Worm (Caenorhabditis elegans) whole organism, late embryonic: ENCODE results near the gene fbxa-128.

Experiments used
- C08G9.2 ChIP-seq: sonication (generic microtip); optimal IDR thresholded peaks from 2 replicates; lab custom pipeline; 2016; ENCODE audit warnings: mild to moderate bottlenecking, missing genetic modification characterization, moderate library complexity, missing compliant biosample characterization
- C38D4.7 ChIP-seq: fragments of 200-800 bp; sonication (Bioruptor generic); optimal IDR thresholded peaks from 2 replicates; lab custom pipeline; 2018; ENCODE audit warnings: mild to moderate bottlenecking, missing genetic modification characterization, moderate library complexity, missing compliant biosample characterization
- F13H6.1 ChIP-seq: sonication (generic microtip); optimal IDR thresholded peaks from 2 replicates; lab custom pipeline; 2016; ENCODE audit warnings: missing genetic modification characterization, missing compliant biosample characterization
- K02D7.2 ChIP-seq: sonication (generic microtip); optimal IDR thresholded peaks from 2 replicates; lab custom pipeline; 2017; ENCODE audit warnings: mild to moderate bottlenecking, missing genetic modification characterization, missing compliant biosample characterization
- T23F11.4 ChIP-seq: fragments of 200-800 bp; sonication (Bioruptor generic); optimal IDR thresholded peaks from 2 replicates; lab custom pipeline; 2018; ENCODE audit warnings: mild to moderate bottlenecking, missing genetic modification characterization, missing compliant biosample characterization
- Y22D7AL.16 ChIP-seq: sonication (generic microtip); optimal IDR thresholded peaks from 2 replicates; lab custom pipeline; 2016; ENCODE audit warnings: missing genetic modification characterization, missing compliant biosample characterization
- ahr-1 ChIP-seq: sonication (generic microtip); optimal IDR thresholded peaks from 2 replicates; lab custom pipeline; 2016; ENCODE audit warnings: missing genetic modification characterization, missing compliant biosample characterization
- ama-1 ChIP-seq: fragments of 150-350 bp; optimal IDR thresholded peaks from 2 replicates; lab custom pipeline; 2014
- ceh-18 ChIP-seq: sonication (generic microtip); optimal IDR thresholded peaks from 2 replicates; lab custom pipeline; 2016; ENCODE audit warnings: missing genetic modification characterization, missing compliant biosample characterization
- ceh-19 ChIP-seq: fragments of 200-800 bp; sonication (Bioruptor generic); optimal IDR thresholded peaks from 2 replicates; lab custom pipeline; 2018; ENCODE audit warnings: mild to moderate bottlenecking, missing genetic modification characterization, missing compliant biosample characterization
- ceh-2 ChIP-seq: sonication (generic microtip); optimal IDR thresholded peaks from 2 replicates; lab custom pipeline; 2016; ENCODE audit warnings: missing genotype, missing genetic modification characterization, missing compliant biosample characterization
- ceh-22 ChIP-seq: sonication (generic microtip); optimal IDR thresholded peaks from 2 replicates; lab custom pipeline; 2017; ENCODE audit warnings: missing biosample characterization, missing genetic modification characterization
- ceh-24 ChIP-seq: sonication (generic microtip); optimal IDR thresholded peaks from 2 replicates; lab custom pipeline; 2016; ENCODE audit warnings: mild to moderate bottlenecking, missing genetic modification characterization, missing compliant biosample characterization
- ceh-30 ChIP-seq: fragments of 150-350 bp; optimal IDR thresholded peaks from 2 replicates; lab custom pipeline; 2014; ENCODE audit warnings: missing biosample characterization, missing genetic modification characterization
- ceh-34 ChIP-seq: sonication (generic microtip); optimal IDR thresholded peaks from 2 replicates; lab custom pipeline; 2016; ENCODE audit warnings: mild to moderate bottlenecking, missing genetic modification characterization, missing compliant biosample characterization
- ceh-45 ChIP-seq: fragments of 200-800 bp; sonication (Bioruptor generic); IDR thresholded peaks from 2 replicates; pipeline ENCODE4 v1.3.6; 2022; ENCODE audit warnings: missing genetic modification reagents, missing genetic modification characterization, missing compliant biosample characterization
- ceh-6 ChIP-seq: fragments of 200-800 bp; sonication (Bioruptor generic); optimal IDR thresholded peaks from 2 replicates; lab custom pipeline; 2018; ENCODE audit warnings: mild to moderate bottlenecking, missing genetic modification characterization, missing compliant biosample characterization
- ceh-9 ChIP-seq: sonication (generic microtip); optimal IDR thresholded peaks from 2 replicates; lab custom pipeline; 2016; ENCODE audit warnings: mild to moderate bottlenecking, missing genetic modification characterization, inconsistent platforms, missing compliant biosample characterization
- che-1 ChIP-seq: sonication (generic microtip); optimal IDR thresholded peaks from 2 replicates; lab custom pipeline; 2016; ENCODE audit warnings: mild to moderate bottlenecking, missing genetic modification characterization, missing compliant biosample characterization
- dmd-4 ChIP-seq: sonication (generic microtip); optimal IDR thresholded peaks from 2 replicates; lab custom pipeline; 2016; ENCODE audit warnings: borderline replicate concordance, missing genetic modification characterization, missing compliant biosample characterization
- dve-1 ChIP-seq: sonication (generic microtip); optimal IDR thresholded peaks from 2 replicates; lab custom pipeline; 2017; ENCODE audit warnings: antibody characterized with exemption, mild to moderate bottlenecking, missing genetic modification characterization, missing compliant biosample characterization
- elt-2 ChIP-seq: sonication (generic microtip); optimal IDR thresholded peaks from 2 replicates; lab custom pipeline; 2016; ENCODE audit warnings: missing genetic modification reagents, missing genetic modification characterization, missing compliant biosample characterization
- eyg-1 ChIP-seq: sonication (generic microtip); optimal IDR thresholded peaks from 2 replicates; lab custom pipeline; 2016; ENCODE audit warnings: missing genotype, missing genetic modification characterization, missing compliant biosample characterization
- fax-1 ChIP-seq: sonication (generic microtip); optimal IDR thresholded peaks from 2 replicates; lab custom pipeline; 2016; ENCODE audit warnings: missing genotype, missing genetic modification characterization, missing compliant biosample characterization
- gmeb-2 ChIP-seq: sonication (generic microtip); optimal IDR thresholded peaks from 2 replicates; lab custom pipeline; 2016; ENCODE audit warnings: missing genetic modification characterization, inconsistent platforms, missing compliant biosample characterization
- hlh-13 ChIP-seq: fragments of 200-800 bp; sonication (Bioruptor generic); optimal IDR thresholded peaks from 2 replicates; lab custom pipeline; 2018; ENCODE audit warnings: mild to moderate bottlenecking, missing genetic modification characterization, missing compliant biosample characterization
- hlh-15 ChIP-seq: sonication (generic microtip); optimal IDR thresholded peaks from 2 replicates; lab custom pipeline; 2016; ENCODE audit warnings: missing genetic modification characterization, missing compliant biosample characterization
- hlh-30 ChIP-seq: sonication (generic microtip); optimal IDR thresholded peaks from 2 replicates; lab custom pipeline; 2017; ENCODE audit warnings: antibody characterized with exemption, missing genetic modification characterization, missing compliant biosample characterization; ENCODE audit not compliant: insufficient read depth
- hlh-6 ChIP-seq: sonication (generic microtip); optimal IDR thresholded peaks from 2 replicates; lab custom pipeline; 2016; ENCODE audit warnings: missing genotype, missing genetic modification characterization, missing compliant biosample characterization
- hlh-8 ChIP-seq: sonication (generic microtip); optimal IDR thresholded peaks from 2 replicates; lab custom pipeline; 2016; ENCODE audit warnings: missing genotype, missing genetic modification characterization, missing compliant biosample characterization
- lin-11 ChIP-seq: fragments of 200-800 bp; sonication (Bioruptor generic); optimal IDR thresholded peaks from 2 replicates; lab custom pipeline; 2018; ENCODE audit warnings: mild to moderate bottlenecking, missing genetic modification characterization, missing compliant biosample characterization
- madf-2 ChIP-seq: sonication (generic microtip); optimal IDR thresholded peaks from 2 replicates; lab custom pipeline; 2017; ENCODE audit warnings: missing genetic modification characterization, missing compliant biosample characterization
- mec-3 ChIP-seq: sonication (generic microtip); optimal IDR thresholded peaks from 2 replicates; lab custom pipeline; 2016; ENCODE audit warnings: borderline replicate concordance, missing genetic modification characterization, missing compliant biosample characterization
- nhr-11 ChIP-seq: fragments of 150-350 bp; optimal IDR thresholded peaks from 2 replicates; lab custom pipeline; 2014; ENCODE audit warnings: missing biosample characterization, missing genetic modification characterization
- nhr-232 ChIP-seq: sonication (generic microtip); optimal IDR thresholded peaks from 2 replicates; lab custom pipeline; 2016; ENCODE audit warnings: missing genetic modification characterization, missing compliant biosample characterization
- npax-4 ChIP-seq: sonication (generic microtip); optimal IDR thresholded peaks from 2 replicates; lab custom pipeline; 2016; ENCODE audit warnings: missing genetic modification characterization, missing compliant biosample characterization
- odd-2 ChIP-seq: sonication (generic microtip); optimal IDR thresholded peaks from 2 replicates; lab custom pipeline; 2017; ENCODE audit warnings: antibody characterized with exemption, mild to moderate bottlenecking, missing genetic modification characterization, missing compliant biosample characterization
- pag-3 ChIP-seq: sonication (generic microtip); optimal IDR thresholded peaks from 2 replicates; lab custom pipeline; 2016; ENCODE audit warnings: missing compliant biosample characterization, missing genetic modification characterization, borderline replicate concordance
- pat-9 ChIP-seq: fragments of 200-800 bp; sonication (Bioruptor generic); optimal IDR thresholded peaks from 2 replicates; lab custom pipeline; 2018; ENCODE audit warnings: mild to moderate bottlenecking, missing genetic modification characterization, moderate library complexity, missing compliant biosample characterization
- pha-2 ChIP-seq: sonication (generic microtip); optimal IDR thresholded peaks from 2 replicates; lab custom pipeline; 2017; ENCODE audit warnings: mild to moderate bottlenecking, missing genetic modification characterization, missing compliant biosample characterization
- pqm-1 ChIP-seq: sonication (generic microtip); optimal IDR thresholded peaks from 2 replicates; lab custom pipeline; 2016; ENCODE audit warnings: missing genetic modification characterization, missing compliant biosample characterization
- pros-1 ChIP-seq: fragments of 150-350 bp; optimal IDR thresholded peaks from 2 replicates; lab custom pipeline; 2014; ENCODE audit warnings: missing biosample characterization, missing genetic modification reagents, missing genetic modification characterization
- ref-2 ChIP-seq: sonication (generic microtip); optimal IDR thresholded peaks from 2 replicates; lab custom pipeline; 2016; ENCODE audit warnings: missing genetic modification characterization, missing compliant biosample characterization
- rnt-1 ChIP-seq: sonication (generic microtip); optimal IDR thresholded peaks from 2 replicates; lab custom pipeline; 2016; ENCODE audit warnings: missing genetic modification characterization, missing compliant biosample characterization
- sdc-2 ChIP-seq: sonication (generic microtip); optimal IDR thresholded peaks from 2 replicates; lab custom pipeline; 2016; ENCODE audit warnings: missing genotype, missing genetic modification characterization, missing compliant biosample characterization
- sox-2 ChIP-seq: fragments of 200-800 bp; sonication (Bioruptor generic); IDR thresholded peaks from 2 replicates; pipeline ENCODE4 v1.3.6; 2022; ENCODE audit warnings: missing genetic modification reagents, missing genetic modification characterization, missing compliant biosample characterization
- sox-4 ChIP-seq: sonication (generic microtip); optimal IDR thresholded peaks from 2 replicates; lab custom pipeline; 2017; ENCODE audit warnings: mild to moderate bottlenecking, missing genetic modification characterization, inconsistent platforms, missing compliant biosample characterization
- tbx-2 ChIP-seq: sonication (generic microtip); optimal IDR thresholded peaks from 2 replicates; lab custom pipeline; 2016; ENCODE audit warnings: missing genetic modification characterization, missing compliant biosample characterization
- ttx-3 ChIP-seq: sonication (generic microtip); optimal IDR thresholded peaks from 2 replicates; lab custom pipeline; 2016; ENCODE audit warnings: missing genetic modification reagents, missing genetic modification characterization, missing compliant biosample characterization
- unc-42 ChIP-seq: sonication (generic microtip); optimal IDR thresholded peaks from 2 replicates; lab custom pipeline; 2016; ENCODE audit warnings: missing genotype, missing genetic modification characterization, missing compliant biosample characterization
- unc-55 ChIP-seq: sonication (generic microtip); optimal IDR thresholded peaks from 2 replicates; lab custom pipeline; 2017; ENCODE audit warnings: missing biosample characterization, missing genetic modification reagents, missing genetic modification characterization
- unc-86 ChIP-seq: sonication (generic microtip); optimal IDR thresholded peaks from 2 replicates; lab custom pipeline; 2016; ENCODE audit warnings: missing genetic modification characterization, missing compliant biosample characterization
- ztf-16 ChIP-seq: sonication (generic microtip); optimal IDR thresholded peaks from 2 replicates; lab custom pipeline; 2017; ENCODE audit warnings: missing genetic modification characterization, missing compliant biosample characterization

The fbxa-128 gene

ce11 chrIII:11091651-11092278 is 47.1 kb downstream of the fbxa-128 start:
- peak; percentile 67 for TF ChIP-seq ztf-16 (tag; lab: Kevin White, UChicago)
- peak; percentile 39 for TF ChIP-seq dmd-4 (tag; lab: Kevin White, UChicago)
- peak; percentile 64 for TF ChIP-seq T23F11.4
- TF ChIP-seq F13H6.1 (tag; lab: Kevin White, UChicago): peak; percentile 90
- peak; percentile 85 for TF ChIP-seq fax-1
- peak; percentile 7 for TF ChIP-seq hlh-6 (tag; lab: Kevin White, UChicago)
- peak; percentile 52 for TF ChIP-seq ceh-34 (tag; lab: Kevin White, UChicago)
- peak; percentile 9 for TF ChIP-seq Y22D7AL.16 (tag; lab: Kevin White, UChicago)
- TF ChIP-seq ama-1: no peak
- TF ChIP-seq sox-4 (tag; lab: Kevin White, UChicago): peak; percentile 15
- TF ChIP-seq madf-2 (tag; lab: Kevin White, UChicago): no peak
- TF ChIP-seq ceh-18 (tag; lab: Kevin White, UChicago): peak; percentile 37
- no peak for TF ChIP-seq nhr-232 (tag; lab: Kevin White, UChicago)
- TF ChIP-seq sox-2 (GFP tag; lab: Robert Waterston, UW): no peak
- no peak for TF ChIP-seq mec-3 (tag; lab: Kevin White, UChicago)
- no peak for TF ChIP-seq lin-11
- TF ChIP-seq pha-2 (tag; lab: Kevin White, UChicago): peak; percentile 73
- peak; percentile 36 for TF ChIP-seq C38D4.7
- no peak; the same call in 1 of the 2 replicates for TF ChIP-seq ceh-45 (GFP tag; lab: Robert Waterston, UW)
- TF ChIP-seq che-1 (tag; lab: Kevin White, UChicago): peak; percentile 42
- TF ChIP-seq dve-1 (tag; lab: Kevin White, UChicago): no peak
- no peak for TF ChIP-seq pros-1 (tag; lab: Kevin White, UChicago)
- TF ChIP-seq gmeb-2 (tag; lab: Kevin White, UChicago): peak; percentile 39
- TF ChIP-seq ceh-24 (tag; lab: Kevin White, UChicago): no peak
- TF ChIP-seq hlh-30: no peak
- TF ChIP-seq hlh-15: peak; percentile 28
- TF ChIP-seq nhr-11 (tag; lab: Kevin White, UChicago): no peak
- TF ChIP-seq pqm-1 (tag; lab: Kevin White, UChicago): peak; percentile 87
- TF ChIP-seq ttx-3 (tag; lab: Kevin White, UChicago): peak; percentile 62
- TF ChIP-seq pat-9 (tag; lab: Kevin White, UChicago): no peak
- TF ChIP-seq ceh-30 (tag; lab: Kevin White, UChicago): no peak
- no peak for TF ChIP-seq npax-4 (tag; lab: Kevin White, UChicago)
- TF ChIP-seq ahr-1 (tag; lab: Kevin White, UChicago): peak; percentile 91
- no peak for TF ChIP-seq unc-55 (GFP tag; lab: Kevin White, UChicago)
- TF ChIP-seq ceh-9: peak; percentile 23
- TF ChIP-seq ceh-6 (GFP tag; lab: Kevin White, UChicago): no peak
- no peak for TF ChIP-seq hlh-13 (GFP tag; lab: Kevin White, UChicago)
- peak; percentile 96 for TF ChIP-seq tbx-2 (tag; lab: Kevin White, UChicago)
- TF ChIP-seq rnt-1 (tag; lab: Kevin White, UChicago): peak; percentile 71
- TF ChIP-seq unc-42 (tag; lab: Kevin White, UChicago): peak; percentile 35
- peak; percentile 99 for TF ChIP-seq C08G9.2
- TF ChIP-seq hlh-8: peak; percentile 86
- no peak for TF ChIP-seq eyg-1
- peak; percentile 94 for TF ChIP-seq ceh-2 (tag; lab: Kevin White, UChicago)
- peak; percentile 24 for TF ChIP-seq ceh-19 (GFP tag; lab: Kevin White, UChicago)
- no peak for TF ChIP-seq odd-2 (tag; lab: Kevin White, UChicago)
- peak; percentile 72 for TF ChIP-seq elt-2 (tag; lab: Kevin White, UChicago)
- TF ChIP-seq ceh-22 (tag; lab: Kevin White, UChicago): no peak
- TF ChIP-seq sdc-2 (tag; lab: Kevin White, UChicago): peak; percentile 50
- TF ChIP-seq unc-86 (tag; lab: Kevin White, UChicago): peak; percentile 76
- TF ChIP-seq pag-3: peak; percentile 60
- peak; percentile 80 for TF ChIP-seq ref-2 (tag; lab: Kevin White, UChicago)
- peak; percentile 43 for TF ChIP-seq K02D7.2 (tag; lab: Kevin White, UChicago)
